Fruit fly (Drosophila melanogaster) whole organism, prepupa: ENCODE data around the gene P5cr.

Experiments
- CG10631 ChIP-seq: fragments of 200-800 bp; sonication (Bioruptor generic); optimal IDR thresholded peaks from 2 replicates; lab custom pipeline; 2016; ENCODE audit warnings: missing biosample characterization, missing genetic modification characterization
- CG11294 ChIP-seq: fragments of 200-800 bp; sonication (Bioruptor generic); IDR thresholded peaks from 2 replicates; pipeline ENCODE4 v1.3.6; 2022; ENCODE audit warnings: missing biosample characterization, missing genetic modification characterization
- CG11762 ChIP-seq: fragments of 200-800 bp; sonication (Bioruptor generic); optimal IDR thresholded peaks from 3 replicates; lab custom pipeline; 2016; ENCODE audit warnings: missing biosample characterization, missing genetic modification characterization; ENCODE audit not compliant: insufficient read depth
- CG11902 ChIP-seq: fragments of 200-800 bp; sonication (Bioruptor generic); optimal IDR thresholded peaks from 3 replicates; lab custom pipeline; 2016; ENCODE audit warnings: missing biosample characterization, missing genetic modification characterization
- CG15336 ChIP-seq: fragments of 200-800 bp; sonication (Bioruptor generic); IDR thresholded peaks from 2 replicates; pipeline ENCODE4 v1.3.6; 2022; ENCODE audit warnings: missing biosample characterization, missing genetic modification characterization
- CG31627 ChIP-seq: fragments of 200-800 bp; sonication (Bioruptor generic); optimal IDR thresholded peaks from 3 replicates; lab custom pipeline; 2016; ENCODE audit warnings: missing biosample characterization, missing genetic modification characterization
- CG32006 ChIP-seq: fragments of 200-800 bp; sonication (Bioruptor generic); optimal IDR thresholded peaks from 3 replicates; lab custom pipeline; 2017; ENCODE audit warnings: missing biosample characterization, mild to moderate bottlenecking, missing genetic modification characterization
- CG34406 ChIP-seq: fragments of 200-800 bp; sonication (Bioruptor generic); optimal IDR thresholded peaks from 3 replicates; lab custom pipeline; 2016; ENCODE audit warnings: missing biosample characterization, missing genetic modification characterization
- CG3919 ChIP-seq: fragments of 200-800 bp; sonication (Bioruptor generic); optimal IDR thresholded peaks from 3 replicates; lab custom pipeline; 2016; ENCODE audit warnings: missing biosample characterization, missing genetic modification characterization
- CG4318 ChIP-seq: fragments of 200-800 bp; sonication (Bioruptor generic); optimal IDR thresholded peaks from 3 replicates; lab custom pipeline; 2017; ENCODE audit warnings: missing biosample characterization, mild to moderate bottlenecking, missing genetic modification characterization
- CG6163 ChIP-seq: fragments of 200-800 bp; sonication (Bioruptor generic); IDR thresholded peaks from 3 replicates; pipeline ENCODE4 v1.3.6; 2022; ENCODE audit warnings: missing biosample characterization, missing genetic modification characterization
- CG6276 ChIP-seq: fragments of 200-800 bp; sonication (Bioruptor generic); optimal IDR thresholded peaks from 2 replicates; lab custom pipeline; 2017; ENCODE audit warnings: missing biosample characterization, mild to moderate bottlenecking, missing genetic modification characterization
- CG6792 ChIP-seq: fragments of 200-800 bp; sonication (Bioruptor generic); optimal IDR thresholded peaks from 3 replicates; lab custom pipeline; 2016; ENCODE audit warnings: missing biosample characterization, missing genetic modification characterization
- CG6808 ChIP-seq: fragments of 200-800 bp; sonication (Bioruptor generic); optimal IDR thresholded peaks from 3 replicates; lab custom pipeline; 2017; ENCODE audit warnings: missing biosample characterization, missing genetic modification characterization, mild to moderate bottlenecking, moderate library complexity, missing genetic modification reagents
- CG6854 ChIP-seq: fragments of 200-800 bp; sonication (Bioruptor generic); optimal IDR thresholded peaks from 2 replicates; lab custom pipeline; 2017; ENCODE audit warnings: missing biosample characterization, mild to moderate bottlenecking, missing genetic modification characterization
- CG8319 ChIP-seq: fragments of 200-800 bp; sonication (Bioruptor generic); optimal IDR thresholded peaks from 3 replicates; lab custom pipeline; 2016; ENCODE audit warnings: missing biosample characterization, missing genetic modification characterization
- Eip78C ChIP-seq: fragments of 200-800 bp; sonication (Bioruptor generic); peaks from one replicate; lab custom pipeline; 2016; ENCODE audit warnings: missing biosample characterization, missing genetic modification characterization
- Ets21C ChIP-seq: fragments of 200-800 bp; sonication (Bioruptor generic); optimal IDR thresholded peaks from 3 replicates; lab custom pipeline; 2016; ENCODE audit warnings: missing biosample characterization, missing genetic modification characterization
- Ets96B ChIP-seq: fragments of 200-800 bp; optimal IDR thresholded peaks from 2 replicates; lab custom pipeline; 2019; ENCODE audit warnings: missing biosample characterization, mild to moderate bottlenecking, missing genetic modification characterization, moderate library complexity
- Gug ChIP-seq: fragments of 200-800 bp; sonication (Bioruptor generic); IDR thresholded peaks from 2 replicates; pipeline ENCODE4 v1.3.6; 2022; ENCODE audit warnings: missing biosample characterization, missing genetic modification characterization
- Hr38 ChIP-seq: sonication (Bioruptor generic); optimal IDR thresholded peaks from 2 replicates; lab custom pipeline; 2016; ENCODE audit warnings: missing biosample characterization, missing genetic modification characterization
- Lpt ChIP-seq: fragments of 200-800 bp; sonication (Bioruptor generic); optimal IDR thresholded peaks from 3 replicates; lab custom pipeline; 2016; ENCODE audit warnings: missing biosample characterization, missing genetic modification characterization
- OdsH ChIP-seq: fragments of 200-800 bp; sonication (Bioruptor generic); optimal IDR thresholded peaks from 3 replicates; lab custom pipeline; 2016; ENCODE audit warnings: missing biosample characterization, missing genetic modification characterization
- Sox102F ChIP-seq: fragments of 200-800 bp; sonication (Bioruptor generic); optimal IDR thresholded peaks from 2 replicates; lab custom pipeline; 2016; ENCODE audit warnings: missing biosample characterization, mild to moderate bottlenecking, missing genetic modification characterization
- Sox15 ChIP-seq: fragments of 200-800 bp; sonication (Bioruptor generic); optimal IDR thresholded peaks from 3 replicates; lab custom pipeline; 2016; ENCODE audit warnings: missing biosample characterization, missing genetic modification characterization
- achi ChIP-seq: fragments of 200-800 bp; sonication (Bioruptor generic); optimal IDR thresholded peaks from 3 replicates; lab custom pipeline; 2016; ENCODE audit warnings: missing biosample characterization, missing genetic modification characterization
- acj6 ChIP-seq: fragments of 200-800 bp; sonication (Bioruptor generic); optimal IDR thresholded peaks from 3 replicates; lab custom pipeline; 2016; ENCODE audit warnings: missing biosample characterization, missing genetic modification characterization
- cyc ChIP-seq: fragments of 200-800 bp; sonication (Bioruptor generic); optimal IDR thresholded peaks from 3 replicates; lab custom pipeline; 2016; ENCODE audit warnings: missing biosample characterization, missing genetic modification characterization
- dsx ChIP-seq: fragments of 200-800 bp; optimal IDR thresholded peaks from 3 replicates; lab custom pipeline; 2019; ENCODE audit warnings: missing biosample characterization, mild to moderate bottlenecking, missing genetic modification characterization, moderate library complexity; ENCODE audit not compliant: poor library complexity, severe bottlenecking
- esn ChIP-seq: fragments of 200-800 bp; sonication (Bioruptor generic); optimal IDR thresholded peaks from 2 replicates; lab custom pipeline; 2016; ENCODE audit warnings: missing biosample characterization, mild to moderate bottlenecking, missing genetic modification characterization, moderate library complexity
- fd59A ChIP-seq: fragments of 200-800 bp; sonication (Bioruptor generic); optimal IDR thresholded peaks from 2 replicates; lab custom pipeline; 2017; ENCODE audit warnings: missing biosample characterization, mild to moderate bottlenecking, missing genetic modification characterization, missing genetic modification reagents
- fkh ChIP-seq: fragments of 200-800 bp; sonication (Bioruptor generic); optimal IDR thresholded peaks from 3 replicates; lab custom pipeline; 2017; ENCODE audit warnings: missing biosample characterization, mild to moderate bottlenecking, missing genetic modification characterization, moderate library complexity
- net ChIP-seq: fragments of 200-800 bp; sonication (Bioruptor generic); optimal IDR thresholded peaks from 3 replicates; lab custom pipeline; 2016; ENCODE audit warnings: missing biosample characterization, missing genetic modification characterization
- pdm3 ChIP-seq: fragments of 200-800 bp; sonication (Bioruptor generic); optimal IDR thresholded peaks from 3 replicates; lab custom pipeline; 2016; ENCODE audit warnings: missing biosample characterization, missing genetic modification characterization
- ss ChIP-seq, 2 experiments: fragments of 200-800 bp; sonication (Bioruptor generic); optimal IDR thresholded peaks; 2 replicates in 1 of 2; 3 replicates in 1 of 2; lab custom pipeline; 2017 to 2018; ENCODE audit warnings: mild to moderate bottlenecking in 2 of 2, missing biosample characterization in 2 of 2, missing genetic modification characterization in 2 of 2, moderate library complexity in 1 of 2
- vri ChIP-seq: fragments of 200-800 bp; sonication (Bioruptor generic); optimal IDR thresholded peaks from 3 replicates; lab custom pipeline; 2016; ENCODE audit warnings: missing biosample characterization, mild to moderate bottlenecking, missing genetic modification characterization

The P5cr gene

dm6 chr3R:19064037-19064664 is 35.4 kb downstream of the P5cr start (continued):
- TF ChIP-seq acj6 (GFP tag; lab: Kevin White, UChicago) = no peak
- TF ChIP-seq cyc (GFP tag; lab: Kevin White, UChicago) = no peak
- no peak for TF ChIP-seq fkh (GFP tag; lab: Kevin White, UChicago)
- no peak for TF ChIP-seq Gug
- no peak for TF ChIP-seq CG15336 (GFP tag; lab: Robert Waterston, UW)
- TF ChIP-seq CG11762 (GFP tag; lab: Kevin White, UChicago) = no peak
- TF ChIP-seq OdsH = no peak
- TF ChIP-seq CG10631 (GFP tag; lab: Kevin White, UChicago) = no peak
- TF ChIP-seq CG31627 (GFP tag; lab: Kevin White, UChicago) = no peak
- TF ChIP-seq Hr38 = no peak
- peak; percentile 52 for TF ChIP-seq vri (GFP tag; lab: Kevin White, UChicago)
- no peak for TF ChIP-seq ss (GFP tag; optimal IDR thresholded peaks at IDR 0.05; lab: Kevin White, UChicago)
- TF ChIP-seq Ets21C = no peak
- TF ChIP-seq Eip78C = peak; percentile 77
- TF ChIP-seq CG11902 = no peak
- no peak for TF ChIP-seq net (GFP tag; lab: Kevin White, UChicago)
- no peak for TF ChIP-seq fd59A
- peak; percentile 41 for TF ChIP-seq esn (GFP tag; lab: Kevin White, UChicago)
- TF ChIP-seq CG8319 (GFP tag; lab: Kevin White, UChicago) = no peak
- peak; percentile 60 for TF ChIP-seq Sox102F
- no peak for TF ChIP-seq CG11294 (GFP tag; lab: Robert Waterston, UW)
- peak; percentile 40 for TF ChIP-seq CG34406
- no peak for TF ChIP-seq Ets96B (tag; lab: Kevin White, UChicago)
- TF ChIP-seq Sox15 = no peak
- TF ChIP-seq CG6163 (GFP tag; lab: Robert Waterston, UW) = peak; percentile 48; the same call in 2 of the 3 replicates
- no peak for TF ChIP-seq CG6792 (GFP tag; lab: Kevin White, UChicago)
- TF ChIP-seq CG4318 (GFP tag; lab: Kevin White, UChicago) = no peak
- TF ChIP-seq pdm3 (GFP tag; lab: Kevin White, UChicago) = no peak
- no peak for TF ChIP-seq dsx
- no peak for TF ChIP-seq Lpt (GFP tag; lab: Kevin White, UChicago)
- peak; percentile 42 for TF ChIP-seq CG6276 (GFP tag; lab: Kevin White, UChicago)
- TF ChIP-seq CG32006 (GFP tag; lab: Kevin White, UChicago) = no peak

dm6 chr3R:19065474-19065873 is 36.7 kb downstream of the P5cr start:
- TF ChIP-seq CG6854 (GFP tag; lab: Kevin White, UChicago) (no peak), CG6808 (GFP tag; lab: Kevin White, UChicago) (no peak), achi (GFP tag; lab: Kevin White, UChicago) (no peak), vri (GFP tag; lab: Kevin White, UChicago) (peak; percentile 80), CG11762 (GFP tag; lab: Kevin White, UChicago) (no peak), CG3919 (GFP tag; lab: Kevin White, UChicago) (no peak), ss (GFP tag; optimal IDR thresholded peaks at IDR 0.05; lab: Kevin White, UChicago) (no peak)

dm6 chr3R:19066965-19067614 is 38.4 kb downstream of the P5cr start:
- TF ChIP-seq dsx (peak; percentile 69), Eip78C (no peak)
- TF ChIP-seq, all 60 proteins: peak for 1
